Worm (Caenorhabditis elegans) whole organism, late embryonic: ENCODE results near the gene srj-18.

ENCODE experiments used
- F13H6.1 ChIP-seq: sonication (generic microtip); optimal IDR thresholded peaks from 2 replicates; lab custom pipeline; 2016; ENCODE audit warnings: missing genetic modification characterization, missing compliant biosample characterization
- elt-2 ChIP-seq: sonication (generic microtip); optimal IDR thresholded peaks from 2 replicates; lab custom pipeline; 2016; ENCODE audit warnings: missing genetic modification reagents, missing genetic modification characterization, missing compliant biosample characterization
- lin-11 ChIP-seq: fragments of 200-800 bp; sonication (Bioruptor generic); optimal IDR thresholded peaks from 2 replicates; lab custom pipeline; 2018; ENCODE audit warnings: mild to moderate bottlenecking, missing genetic modification characterization, missing compliant biosample characterization
- nfya-1 ChIP-seq: sonication (generic microtip); optimal IDR thresholded peaks from 2 replicates; lab custom pipeline; 2017; ENCODE audit warnings: missing genetic modification characterization, mild to moderate bottlenecking, missing compliant biosample characterization, antibody characterized with exemption, moderate library complexity
- nhr-11 ChIP-seq: fragments of 150-350 bp; optimal IDR thresholded peaks from 2 replicates; lab custom pipeline; 2014; ENCODE audit warnings: missing biosample characterization, missing genetic modification characterization
- pqm-1 ChIP-seq: sonication (generic microtip); optimal IDR thresholded peaks from 2 replicates; lab custom pipeline; 2016; ENCODE audit warnings: missing genetic modification characterization, missing compliant biosample characterization
- tbx-2 ChIP-seq: sonication (generic microtip); optimal IDR thresholded peaks from 2 replicates; lab custom pipeline; 2016; ENCODE audit warnings: missing genetic modification characterization, missing compliant biosample characterization
- unc-86 ChIP-seq: sonication (generic microtip); optimal IDR thresholded peaks from 2 replicates; lab custom pipeline; 2016; ENCODE audit warnings: missing genetic modification characterization, missing compliant biosample characterization

DNA sequence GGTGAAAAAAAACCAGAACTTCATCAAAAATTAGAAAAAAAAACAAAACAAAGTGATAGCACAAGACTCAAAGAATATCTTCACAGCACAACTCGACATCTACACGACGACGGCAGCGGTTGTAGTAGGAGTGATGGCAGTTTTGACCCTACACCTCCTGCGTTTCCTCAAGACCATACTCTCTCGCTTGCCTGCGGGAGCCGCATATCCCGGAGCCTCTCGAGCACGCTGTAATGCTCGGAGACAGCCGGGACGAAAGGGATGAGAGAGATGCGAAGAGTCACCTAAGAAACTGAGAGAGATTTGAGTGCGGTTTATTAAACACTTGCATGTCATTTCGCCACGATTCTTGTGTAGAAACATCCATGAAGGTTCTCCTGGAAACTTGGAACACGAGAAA is 35.3 kb downstream of the srj-18 start:
- TF ChIP-seq tbx-2 (tag; lab: Kevin White, UChicago) (no peak), pqm-1 (tag; lab: Kevin White, UChicago) (no peak), elt-2 (tag; lab: Kevin White, UChicago) (no peak), F13H6.1 (no peak), nhr-11 (tag; lab: Kevin White, UChicago) (no peak), lin-11 (tag; lab: Kevin White, UChicago) (no peak), nfya-1 (tag; lab: Kevin White, UChicago) (no peak), unc-86 (tag; lab: Kevin White, UChicago) (no peak)
